Worm (Caenorhabditis elegans): ENCODE data around the gene nlp-20.

DNA sequence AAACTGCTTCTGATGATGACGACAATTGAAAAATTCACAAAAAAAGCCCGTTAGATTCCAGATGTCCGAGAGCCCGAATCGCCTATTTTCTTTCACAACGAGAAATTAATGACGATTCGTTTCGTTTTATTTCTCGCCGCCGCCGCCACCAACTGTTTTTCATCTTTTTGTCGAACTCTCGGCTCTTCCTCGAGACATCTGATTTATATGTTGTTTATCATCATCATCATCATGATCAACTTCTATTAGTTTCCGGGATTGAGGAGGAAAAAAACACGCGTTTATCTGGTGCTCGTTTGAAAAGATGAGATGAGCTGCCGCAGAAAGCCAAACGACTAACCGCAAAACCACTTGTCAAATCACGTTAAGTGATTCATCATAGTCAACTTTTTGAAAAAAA is 16.6 kb upstream of the nlp-20 start:
- no peak for TF ChIP-seq ceh-13 (GFP tag; optimal IDR thresholded peaks at IDR 0.05)
- TF ChIP-seq ets-7 (tag; optimal IDR thresholded peaks at IDR 0.05), result no peak
- no peak for TF ChIP-seq ama-1 (optimal IDR thresholded peaks at IDR 0.05)
- no peak for TF ChIP-seq F13C5.2 (tag; optimal IDR thresholded peaks at IDR 0.05)
- TF ChIP-seq pes-1 (GFP tag; IDR thresholded peaks at IDR 0.05), result no peak
- no peak for TF ChIP-seq flt-1 (GFP tag; IDR thresholded peaks at IDR 0.05)
- TF ChIP-seq B0310.2 (tag; optimal IDR thresholded peaks at IDR 0.05), result no peak
- TF ChIP-seq hmg-4 (GFP tag; optimal IDR thresholded peaks at IDR 0.05), result no peak
- TF ChIP-seq tbx-11 (GFP tag; IDR thresholded peaks at IDR 0.05), result no peak
- no peak for TF ChIP-seq scrt-1 (GFP tag; IDR thresholded peaks at IDR 0.05)
- no peak for TF ChIP-seq ceh-36 (tag; optimal IDR thresholded peaks at IDR 0.05)
- TF ChIP-seq tra-4 (tag; optimal IDR thresholded peaks at IDR 0.05), result no peak
- TF ChIP-seq tbx-37 (GFP tag; conservative IDR thresholded peaks at IDR 0.05), result no peak
